Worm (Caenorhabditis elegans): Measurements from ENCODE around the gene Y54F10BM.9.

- TF ChIP-seq unc-62 (GFP tag; optimal IDR thresholded peaks at IDR 0.05): no peak
- no peak for TF ChIP-seq lsy-12 (tag; optimal IDR thresholded peaks at IDR 0.05)
- no peak for TF ChIP-seq fkh-10 (GFP tag; optimal IDR thresholded peaks at IDR 0.05)
- TF ChIP-seq R02D3.7 (tag; optimal IDR thresholded peaks at IDR 0.05): no peak
Measured at ce11 chrIII:2316439-2316838, 11.7 kb upstream of the Y54F10BM.9 start.

Measured in whole organism, L3 larva.